Worm (Caenorhabditis elegans) whole organism, L3 larva: ENCODE data around the gene pro-1.
A peak's percentile ranks its signal among the peaks of the same experiment; 100 is the strongest.

Source experiments
- aly-2 ChIP-seq: fragments of 150-350 bp; optimal IDR thresholded peaks from 2 replicates; lab custom pipeline; 2014; ENCODE audit warnings: missing biosample characterization, missing genetic modification characterization
- ama-1 ChIP-seq: fragments of 150-350 bp; optimal IDR thresholded peaks from 2 replicates; lab custom pipeline; 2018
- ceh-16 ChIP-seq: sonication (generic microtip); optimal IDR thresholded peaks from 2 replicates; lab custom pipeline; 2017; ENCODE audit warnings: missing biosample characterization, missing genetic modification characterization
- ceh-82 ChIP-seq: fragments of 150-350 bp; optimal IDR thresholded peaks from 2 replicates; lab custom pipeline; 2014; ENCODE audit warnings: missing biosample characterization, missing genetic modification characterization
- daf-12 ChIP-seq: fragments of 150-350 bp; optimal IDR thresholded peaks from 2 replicates; lab custom pipeline; 2014; ENCODE audit warnings: missing biosample characterization, missing genetic modification reagents, missing genetic modification characterization
- egl-5 ChIP-seq: fragments of 150-350 bp; optimal IDR thresholded peaks from 2 replicates; lab custom pipeline; 2017; ENCODE audit warnings: missing biosample characterization, missing genetic modification reagents, missing genetic modification characterization, inconsistent platforms
- elt-1 ChIP-seq: fragments of 150-350 bp; optimal IDR thresholded peaks from 2 replicates; lab custom pipeline; 2014; ENCODE audit warnings: missing biosample characterization, missing genetic modification characterization
- elt-2 ChIP-seq: sonication (generic microtip); optimal IDR thresholded peaks from 2 replicates; lab custom pipeline; 2016; ENCODE audit warnings: missing genetic modification reagents, mild to moderate bottlenecking, missing genetic modification characterization, missing compliant biosample characterization
- elt-3 ChIP-seq, 3 experiments: fragments of 150-350 bp in 1 of 3; sonication (generic microtip) in 2 of 3; optimal IDR thresholded peaks; 2 replicates in 2 of 3; 4 replicates in 1 of 3; lab custom pipeline; 2014 to 2017; ENCODE audit warnings: missing biosample characterization in 3 of 3, missing genetic modification characterization in 3 of 3
- eor-1 ChIP-seq, 2 experiments: fragments of 150-350 bp; optimal IDR thresholded peaks; 2 replicates each; lab custom pipeline; 2014 to 2018; ENCODE audit warnings: missing biosample characterization in 2 of 2, missing genetic modification characterization in 2 of 2
- fkh-10 ChIP-seq: sonication (generic microtip); optimal IDR thresholded peaks from 2 replicates; lab custom pipeline; 2017; ENCODE audit warnings: missing biosample characterization, missing genetic modification reagents, missing genetic modification characterization
- fkh-2 ChIP-seq: fragments of 150-350 bp; optimal IDR thresholded peaks from 2 replicates; lab custom pipeline; 2014; ENCODE audit warnings: missing biosample characterization, missing genetic modification reagents, missing genetic modification characterization
- fos-1 ChIP-seq: fragments of 150-350 bp; optimal IDR thresholded peaks from 2 replicates; lab custom pipeline; 2014; ENCODE audit warnings: missing biosample characterization, missing genetic modification characterization
- hmg-11 ChIP-seq: sonication (generic microtip); optimal IDR thresholded peaks from 2 replicates; lab custom pipeline; 2016; ENCODE audit warnings: missing genetic modification characterization, missing compliant biosample characterization
- jun-1 ChIP-seq: fragments of 150-350 bp; optimal IDR thresholded peaks from 2 replicates; lab custom pipeline; 2014; ENCODE audit warnings: missing biosample characterization, missing genetic modification reagents, missing genetic modification characterization
- lsy-12 ChIP-seq: sonication (generic microtip); optimal IDR thresholded peaks from 2 replicates; lab custom pipeline; 2016; ENCODE audit warnings: mild to moderate bottlenecking, missing genetic modification characterization, missing compliant biosample characterization
- mdl-1 ChIP-seq: fragments of 150-350 bp; optimal IDR thresholded peaks from 2 replicates; lab custom pipeline; 2014; ENCODE audit warnings: missing biosample characterization, missing genetic modification characterization
- mml-1 ChIP-seq: fragments of 150-350 bp; sonication (generic microtip); optimal IDR thresholded peaks from 3 replicates; lab custom pipeline; 2014; ENCODE audit warnings: missing biosample characterization, missing genetic modification characterization
- nfya-1 ChIP-seq: sonication (generic microtip); optimal IDR thresholded peaks from 2 replicates; lab custom pipeline; 2017; ENCODE audit warnings: missing genetic modification characterization, mild to moderate bottlenecking, missing compliant biosample characterization, antibody characterized with exemption, moderate library complexity; ENCODE audit not compliant: insufficient read depth
- nhr-11 ChIP-seq: fragments of 150-350 bp; optimal IDR thresholded peaks from 2 replicates; lab custom pipeline; 2014; ENCODE audit warnings: missing biosample characterization, missing genetic modification characterization
- nhr-12 ChIP-seq: fragments of 150-350 bp; optimal IDR thresholded peaks from 2 replicates; lab custom pipeline; 2014; ENCODE audit warnings: missing biosample characterization, missing genetic modification characterization
- nhr-23 ChIP-seq: fragments of 150-350 bp; optimal IDR thresholded peaks from 2 replicates; lab custom pipeline; 2014; ENCODE audit warnings: missing biosample characterization, missing genetic modification reagents, missing genetic modification characterization
- nhr-237 ChIP-seq: fragments of 150-350 bp; optimal IDR thresholded peaks from 2 replicates; lab custom pipeline; 2014; ENCODE audit warnings: missing biosample characterization, missing genetic modification characterization
- nhr-25 ChIP-seq: sonication (generic microtip); optimal IDR thresholded peaks from 2 replicates; lab custom pipeline; 2017; ENCODE audit warnings: missing biosample characterization, missing genetic modification characterization
- nhr-43 ChIP-seq: sonication (generic microtip); optimal IDR thresholded peaks from 2 replicates; lab custom pipeline; 2016; ENCODE audit warnings: mild to moderate bottlenecking, missing genetic modification characterization, missing compliant biosample characterization; ENCODE audit not compliant: poor library complexity, severe bottlenecking
- nhr-77 ChIP-seq: fragments of 150-350 bp; optimal IDR thresholded peaks from 2 replicates; lab custom pipeline; 2014; ENCODE audit warnings: missing biosample characterization, missing genetic modification characterization
- pha-4 ChIP-seq: fragments of 150-350 bp; optimal IDR thresholded peaks from 2 replicates; lab custom pipeline; 2014; ENCODE audit warnings: missing biosample characterization, missing genetic modification reagents, missing genetic modification characterization
- pqm-1 ChIP-seq: fragments of 150-350 bp; optimal IDR thresholded peaks from 2 replicates; lab custom pipeline; 2017; ENCODE audit warnings: missing biosample characterization, missing genetic modification characterization, inconsistent platforms
- skn-1 ChIP-seq: fragments of 150-350 bp; optimal IDR thresholded peaks from 2 replicates; lab custom pipeline; 2014; ENCODE audit warnings: missing biosample characterization, missing genetic modification characterization
- snpc-4 ChIP-seq: fragments of 150-350 bp; optimal IDR thresholded peaks from 2 replicates; lab custom pipeline; 2014; ENCODE audit warnings: missing biosample characterization, missing genetic modification characterization
- tbx-2 ChIP-seq: sonication (generic microtip); optimal IDR thresholded peaks from 2 replicates; lab custom pipeline; 2016; ENCODE audit warnings: mild to moderate bottlenecking, missing genetic modification characterization, missing compliant biosample characterization
- unc-39 ChIP-seq: sonication (generic microtip); optimal IDR thresholded peaks from 4 replicates; lab custom pipeline; 2017; ENCODE audit warnings: missing biosample characterization, missing genetic modification characterization
- ztf-11 ChIP-seq: fragments of 150-350 bp; optimal IDR thresholded peaks from 2 replicates; lab custom pipeline; 2014; ENCODE audit warnings: missing biosample characterization, missing genetic modification characterization
- ztf-4 ChIP-seq: fragments of 150-350 bp; optimal IDR thresholded peaks from 2 replicates; lab custom pipeline; 2014; ENCODE audit warnings: missing biosample characterization, missing genetic modification characterization

The pro-1 gene

ce11 chrII:10545924-10546783 is 4.4 kb upstream of the pro-1 start:
- TF ChIP-seq pqm-1 (tag; lab: Kevin White, UChicago) (no peak), pha-4 (tag; lab: Kevin White, UChicago) (peak; percentile 3), ama-1 (lab: Kevin White, UChicago) (peak; percentile 70), nhr-43 (tag; lab: Kevin White, UChicago) (peak; percentile 37), snpc-4 (tag; lab: Kevin White, UChicago) (no peak), hmg-11 (tag; lab: Kevin White, UChicago) (no peak), eor-1 (tag; optimal IDR thresholded peaks at IDR 0.05; lab: Kevin White, UChicago) (peak in 1 of 2 experiments; percentile 28), egl-5 (no peak), nhr-12 (tag; lab: Kevin White, UChicago) (no peak), nhr-11 (no peak), fkh-10 (no peak), nfya-1 (peak; percentile 16), ceh-16 (tag; lab: Kevin White, UChicago) (no peak)

ce11 chrII:10545213-10545612 is 3.4 kb upstream of the pro-1 start:
- TF ChIP-seq nhr-25 (tag; lab: Kevin White, UChicago) (peak; percentile 65), snpc-4 (tag; lab: Kevin White, UChicago) (no peak), nhr-237 (tag; lab: Kevin White, UChicago) (no peak), nhr-43 (tag; lab: Kevin White, UChicago) (peak; percentile 50), ama-1 (lab: Kevin White, UChicago) (peak; percentile 38)

ce11 chrII:10544374-10544908 is 2.6 kb upstream of the pro-1 start:
- no peak for TF ChIP-seq ztf-11
- TF ChIP-seq ceh-82 (tag; lab: Kevin White, UChicago), result no peak
- TF ChIP-seq snpc-4 (tag; lab: Kevin White, UChicago), result no peak
- peak; percentile 95 for TF ChIP-seq ama-1 (lab: Kevin White, UChicago)
- peak; percentile 1 for TF ChIP-seq tbx-2 (tag; lab: Kevin White, UChicago)
- TF ChIP-seq nhr-12 (tag; lab: Kevin White, UChicago), result no peak
- no peak for TF ChIP-seq mdl-1 (tag; lab: Kevin White, UChicago)
- TF ChIP-seq ztf-4 (tag; lab: Kevin White, UChicago), result peak; percentile 26

- TF ChIP-seq lsy-12 (tag; lab: Kevin White, UChicago), result no peak
- no peak for TF ChIP-seq elt-2 (tag; lab: Kevin White, UChicago)
- TF ChIP-seq elt-1 (tag; lab: Kevin White, UChicago), result peak; percentile 7
- no peak for TF ChIP-seq nhr-237 (tag; lab: Kevin White, UChicago)
- no peak for TF ChIP-seq ztf-11
- no peak for TF ChIP-seq unc-39 (tag; lab: Kevin White, UChicago)
- no peak for TF ChIP-seq daf-12
- no peak for TF ChIP-seq fkh-2
- no peak for TF ChIP-seq ceh-82 (tag; lab: Kevin White, UChicago)
- TF ChIP-seq nhr-11, result no peak
- peak in 1 of 3 experiments; percentile 11 for TF ChIP-seq elt-3 (tag; optimal IDR thresholded peaks at IDR 0.05; lab: Kevin White, UChicago)
- TF ChIP-seq fos-1 (tag; lab: Kevin White, UChicago), result no peak
- no peak for TF ChIP-seq nhr-43 (tag; lab: Kevin White, UChicago)
- TF ChIP-seq mdl-1 (tag; lab: Kevin White, UChicago), result no peak
- TF ChIP-seq pha-4 (tag; lab: Kevin White, UChicago), result peak; percentile 27
- TF ChIP-seq nhr-23 (tag; lab: Kevin White, UChicago), result no peak
- TF ChIP-seq snpc-4 (tag; lab: Kevin White, UChicago), result no peak
- TF ChIP-seq mml-1 (tag; lab: Kevin White, UChicago), result no peak
- no peak for TF ChIP-seq aly-2 (tag; lab: Kevin White, UChicago)
- TF ChIP-seq pqm-1 (tag; lab: Kevin White, UChicago), result no peak
- TF ChIP-seq skn-1 (tag; lab: Kevin White, UChicago), result no peak
- TF ChIP-seq eor-1 (tag; optimal IDR thresholded peaks at IDR 0.05; lab: Kevin White, UChicago), result no peak
- no peak for TF ChIP-seq nhr-77 (tag; lab: Kevin White, UChicago)
- TF ChIP-seq nhr-12 (tag; lab: Kevin White, UChicago), result no peak
- TF ChIP-seq fkh-10, result no peak
- peak; percentile 9 for TF ChIP-seq jun-1 (tag; lab: Kevin White, UChicago)
- peak; percentile 8 for TF ChIP-seq nhr-25 (tag; lab: Kevin White, UChicago)
- TF ChIP-seq ama-1 (lab: Kevin White, UChicago), result peak; percentile 47
These were observed 1.8 kb upstream of the pro-1 start for ce11 chrII:10543457-10544137.
